Worm (Caenorhabditis elegans) whole organism, midembryonic: ENCODE data around the gene lec-2.

ENCODE experiments used
- T22C8.4 ChIP-seq: fragments of 200-800 bp; sonication (Bioruptor generic); IDR thresholded peaks from 2 replicates; pipeline ENCODE4 v1.3.6; 2022; ENCODE audit warnings: missing genetic modification characterization, missing compliant biosample characterization
- cog-1 ChIP-seq: sonication (generic microtip); optimal IDR thresholded peaks from 2 replicates; lab custom pipeline; 2016; ENCODE audit warnings: missing genetic modification characterization, missing compliant biosample characterization
- flt-1 ChIP-seq: fragments of 200-800 bp; sonication (Bioruptor generic); IDR thresholded peaks from 2 replicates; pipeline ENCODE4 v1.3.6; 2022; ENCODE audit warnings: missing genetic modification characterization, missing compliant biosample characterization
- klf-2 ChIP-seq: fragments of 200-800 bp; sonication (Bioruptor generic); conservative IDR thresholded peaks from 2 replicates; pipeline ENCODE4 v1.3.6; 2022; ENCODE audit warnings: missing genetic modification reagents, missing genetic modification characterization, missing compliant biosample characterization
- med-1 ChIP-seq: sonication (generic microtip); optimal IDR thresholded peaks from 2 replicates; lab custom pipeline; 2017; ENCODE audit warnings: missing genetic modification characterization, mild to moderate bottlenecking, missing compliant biosample characterization, antibody characterized with exemption, missing genetic modification reagents; ENCODE audit not compliant: insufficient read depth
- ref-1 ChIP-seq: fragments of 200-800 bp; sonication (Bioruptor generic); conservative IDR thresholded peaks from 2 replicates; pipeline ENCODE4 v1.3.6; 2022; ENCODE audit warnings: missing genetic modification reagents, missing genetic modification characterization, missing compliant biosample characterization
- tab-1 ChIP-seq: fragments of 200-800 bp; sonication (Bioruptor generic); IDR thresholded peaks from 2 replicates; pipeline ENCODE4 v1.3.6; 2022; ENCODE audit warnings: missing genetic modification characterization, missing compliant biosample characterization
- ztf-23 ChIP-seq: fragments of 200-800 bp; sonication (Bioruptor generic); IDR thresholded peaks from 2 replicates; pipeline ENCODE4 v1.3.6; 2022; ENCODE audit warnings: missing genetic modification reagents, missing genetic modification characterization, missing compliant biosample characterization
- ztf-29 ChIP-seq: fragments of 200-800 bp; sonication (Bioruptor generic); IDR thresholded peaks from 2 replicates; pipeline ENCODE4 v1.3.6; 2022; ENCODE audit warnings: missing genetic modification reagents, missing genetic modification characterization, missing compliant biosample characterization

lec-2 gene

ce11 chrII:10016013-10016412 lies at the start of gene lec-2:
lec-2 (minus strand) TSS chrII:10016183.
- no peak for TF ChIP-seq ref-1

- TF ChIP-seq med-1 (GFP tag; lab: Kevin White, UChicago) = no peak
- TF ChIP-seq ztf-23 (GFP tag; lab: Robert Waterston, UW) = peak; percentile 46; the same call in 1 of the 2 replicates
- TF ChIP-seq tab-1 (GFP tag; lab: Robert Waterston, UW) = peak; percentile 36; the same call in 1 of the 2 replicates
- TF ChIP-seq ztf-29 = 0 out of 2 replicates have a peak, but pooled peaks have one; percentile 22
- TF ChIP-seq flt-1 (GFP tag; lab: Robert Waterston, UW) = peak; percentile 69; the same call in 1 of the 2 replicates
- TF ChIP-seq cog-1 = peak; percentile 41
These were observed 49.5 kb upstream of the lec-2 start for ce11 chrII:10065472-10065871.

- TF ChIP-seq T22C8.4 (GFP tag; lab: Robert Waterston, UW) = no peak
- TF ChIP-seq med-1 (GFP tag; lab: Kevin White, UChicago) = no peak
- no peak for TF ChIP-seq ref-1
- TF ChIP-seq ztf-29 = no peak
- TF ChIP-seq cog-1 = no peak
- TF ChIP-seq klf-2 (GFP tag; lab: Robert Waterston, UW) = no peak
- TF ChIP-seq tab-1 (GFP tag; lab: Robert Waterston, UW) = no peak
- no peak for TF ChIP-seq flt-1 (GFP tag; lab: Robert Waterston, UW)
- TF ChIP-seq ztf-23 (GFP tag; lab: Robert Waterston, UW) = no peak
These were observed 44.5 kb upstream of the lec-2 start, which contains the start of gene stg-1 for ce11 chrII:10060508-10060907. stg-1 (minus strand) TSS chrII:10060660.

DNA sequence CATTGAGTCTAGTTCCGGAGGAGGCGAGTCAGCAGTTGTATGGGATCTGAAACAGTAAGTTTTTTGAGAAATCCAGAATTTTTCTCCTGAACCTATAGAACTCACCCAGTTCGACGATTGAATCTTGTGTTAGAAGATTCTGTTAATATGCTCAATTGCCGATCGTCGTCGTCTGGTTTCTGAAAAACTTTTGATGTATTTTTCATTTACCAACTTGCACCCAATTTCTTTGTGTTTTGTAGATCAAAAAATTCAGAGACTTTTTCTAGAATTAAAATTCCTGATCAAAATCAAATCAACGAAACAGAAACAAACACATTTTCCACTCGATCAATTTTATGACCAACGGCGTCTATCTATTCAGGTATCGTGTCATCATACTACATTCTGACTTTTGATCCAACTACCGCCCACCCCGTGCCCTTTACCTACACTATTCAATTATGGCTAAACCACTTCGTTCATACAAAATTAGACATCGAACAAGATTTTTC lies 40.6 kb upstream of the lec-2 start, which contains the start of gene C18D1.2:
TSS of gene C18D1.2 (plus strand) at position 444 of the 494 bp plus-strand sequence.
- TF ChIP-seq flt-1 (GFP tag; lab: Robert Waterston, UW) = no peak
- TF ChIP-seq ref-1 = no peak
- no peak for TF ChIP-seq ztf-23 (GFP tag; lab: Robert Waterston, UW)
- TF ChIP-seq tab-1 (GFP tag; lab: Robert Waterston, UW) = no peak
- TF ChIP-seq med-1 (GFP tag; lab: Kevin White, UChicago) = no peak
- no peak for TF ChIP-seq ztf-29
- TF ChIP-seq cog-1 = no peak
- no peak for TF ChIP-seq T22C8.4 (GFP tag; lab: Robert Waterston, UW)

- TF ChIP-seq ref-1 = no peak
- no peak for TF ChIP-seq ztf-23 (GFP tag; lab: Robert Waterston, UW)
- no peak for TF ChIP-seq med-1 (GFP tag; lab: Kevin White, UChicago)
- TF ChIP-seq T22C8.4 (GFP tag; lab: Robert Waterston, UW) = no peak
- TF ChIP-seq tab-1 (GFP tag; lab: Robert Waterston, UW) = no peak
- TF ChIP-seq ztf-29 = no peak
- no peak for TF ChIP-seq flt-1 (GFP tag; lab: Robert Waterston, UW)
- TF ChIP-seq klf-2 (GFP tag; lab: Robert Waterston, UW) = no peak
- TF ChIP-seq cog-1 = no peak
These were observed 35.5 kb upstream of the lec-2 start for ce11 chrII:10051485-10051884.

- TF ChIP-seq flt-1 (GFP tag; lab: Robert Waterston, UW) (no peak), med-1 (GFP tag; lab: Kevin White, UChicago) (no peak), ref-1 (no peak), tab-1 (GFP tag; lab: Robert Waterston, UW) (no peak), ztf-23 (GFP tag; lab: Robert Waterston, UW) (no peak), T22C8.4 (GFP tag; lab: Robert Waterston, UW) (no peak), cog-1 (no peak), klf-2 (GFP tag; lab: Robert Waterston, UW) (no peak), ztf-29 (no peak)
These were observed 32.6 kb upstream of the lec-2 start, which contains the start of gene flp-4 for ce11 chrII:10048568-10048967. flp-4 (plus strand) TSS chrII:10048868.

DNA sequence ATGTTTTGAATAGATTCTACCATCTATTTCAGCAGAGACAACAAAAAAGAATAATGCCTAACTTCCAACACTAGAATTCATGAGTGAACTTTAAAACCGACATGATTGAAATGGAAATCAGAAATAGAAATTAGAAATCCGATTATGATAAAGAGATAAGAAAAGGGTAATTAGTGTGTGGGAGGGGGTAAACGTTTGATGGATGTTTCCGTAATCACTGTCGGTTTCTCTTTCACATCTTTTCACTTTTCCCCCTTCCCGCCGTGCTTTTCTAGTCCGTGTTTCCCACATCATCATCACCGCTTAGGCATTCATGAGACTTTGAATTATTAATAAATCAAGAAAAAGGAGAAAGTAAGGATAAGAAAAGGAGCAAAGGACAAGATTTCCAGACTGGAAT lies 29.7 kb upstream of the lec-2 start:
- TF ChIP-seq ztf-29 = no peak
- no peak for TF ChIP-seq cog-1
- no peak for TF ChIP-seq med-1 (GFP tag; lab: Kevin White, UChicago)
- no peak for TF ChIP-seq ref-1
- TF ChIP-seq T22C8.4 (GFP tag; lab: Robert Waterston, UW) = no peak
- no peak for TF ChIP-seq flt-1 (GFP tag; lab: Robert Waterston, UW)
- no peak for TF ChIP-seq tab-1 (GFP tag; lab: Robert Waterston, UW)
- TF ChIP-seq klf-2 (GFP tag; lab: Robert Waterston, UW) = no peak

DNA sequence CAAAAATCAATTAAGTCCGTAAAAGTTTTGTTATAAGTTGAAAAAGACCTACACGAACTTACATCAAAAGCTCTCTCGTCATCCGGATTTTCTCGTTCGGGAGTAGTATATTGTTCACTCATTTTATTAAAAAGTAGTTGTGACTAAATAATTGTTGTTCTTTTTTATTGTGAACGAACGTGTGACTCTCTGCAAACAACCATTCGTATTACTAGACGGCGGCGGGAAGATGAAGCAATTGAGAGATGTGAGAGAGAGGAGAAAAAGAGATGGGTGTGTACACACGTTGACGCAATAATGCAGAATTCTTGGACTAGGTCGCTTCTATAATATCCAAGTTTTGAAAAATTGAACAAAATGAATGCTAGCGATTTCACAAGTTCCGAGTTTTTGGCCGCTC lies 29.0 kb upstream of the lec-2 start, which contains the start of the genes F52H3.11 and bath-38:
TSS of gene F52H3.11 (minus strand) at position 203 of the 400 bp plus-strand sequence.
TSS of gene bath-38 (minus strand) at position 310 of the 400 bp plus-strand sequence.
- TF ChIP-seq T22C8.4 (GFP tag; lab: Robert Waterston, UW) (no peak), cog-1 (no peak), klf-2 (GFP tag; lab: Robert Waterston, UW) (no peak), flt-1 (GFP tag; lab: Robert Waterston, UW) (no peak), ztf-29 (no peak), ref-1 (no peak), ztf-23 (GFP tag; lab: Robert Waterston, UW) (no peak), tab-1 (GFP tag; lab: Robert Waterston, UW) (no peak), med-1 (GFP tag; lab: Kevin White, UChicago) (no peak)

DNA sequence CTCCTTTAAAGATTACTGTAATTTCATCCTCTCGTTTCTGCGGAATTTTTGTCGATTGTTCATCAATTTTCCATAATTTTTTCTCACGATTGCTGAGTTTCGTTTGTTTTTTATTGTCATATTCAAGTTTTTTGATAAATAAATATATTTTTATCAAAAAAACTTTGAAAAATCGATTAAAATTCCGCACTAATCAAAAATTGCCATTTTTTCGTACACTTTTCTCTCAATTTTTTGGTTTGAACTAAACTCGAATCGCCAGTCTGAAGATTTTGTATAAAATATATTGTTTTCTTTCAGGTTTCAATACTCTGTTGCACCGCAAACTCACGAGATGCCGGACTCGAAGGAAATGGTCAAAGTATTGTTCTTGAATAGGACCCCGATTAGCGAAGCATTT lies 24.9 kb upstream of the lec-2 start, which contains the start of gene ogr-2:
TSS of gene ogr-2 (plus strand) at position 301 of the 400 bp plus-strand sequence.
- TF ChIP-seq ztf-29 (no peak), cog-1 (no peak), klf-2 (GFP tag; lab: Robert Waterston, UW) (no peak), flt-1 (GFP tag; lab: Robert Waterston, UW) (no peak), ref-1 (no peak), ztf-23 (GFP tag; lab: Robert Waterston, UW) (no peak), tab-1 (GFP tag; lab: Robert Waterston, UW) (no peak), med-1 (GFP tag; lab: Kevin White, UChicago) (no peak), T22C8.4 (GFP tag; lab: Robert Waterston, UW) (no peak)

ce11 chrII:10039799-10040198 lies 23.8 kb upstream of the lec-2 start, which contains the start of gene let-268:
let-268 (minus strand) TSS chrII:10039980.
- no peak for TF ChIP-seq ztf-23 (GFP tag; lab: Robert Waterston, UW)
